ENCODE assay signal across 4 fruit fly cellular contexts in the genomic region with DNA sequence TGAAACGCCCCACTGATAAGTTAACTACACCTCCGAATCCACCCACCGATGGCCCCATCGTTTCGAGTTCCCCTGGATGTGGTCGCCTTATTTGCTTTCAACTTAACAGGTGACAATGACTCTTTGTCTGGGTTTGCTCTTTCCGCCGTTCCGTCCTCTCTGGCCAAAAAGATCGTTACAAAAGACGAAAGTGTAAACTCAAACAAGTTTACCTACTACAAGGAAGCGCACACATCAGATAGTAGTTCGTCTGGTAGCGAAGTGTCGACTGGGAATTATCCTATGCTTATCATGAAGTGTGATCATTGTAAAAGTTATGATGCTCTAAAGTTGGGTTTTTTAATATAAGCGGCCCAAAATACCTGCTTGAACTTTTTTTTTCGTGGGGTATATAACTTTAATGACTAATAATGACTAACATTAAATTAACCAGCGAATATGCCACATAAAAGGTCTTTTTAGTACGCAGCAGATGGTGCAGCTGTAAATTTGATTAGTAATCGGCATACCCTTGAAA.
A peak's percentile ranks its signal among the peaks of the same experiment; 100 is the strongest.
TF ChIP-seq lines count a peak whose summit lies in the region.

No protein-coding gene starts in this region.

TF ChIP-seq in whole organism, adult, 20 proteins besides CTCF, POLR2A, EP300 and RAD21 (continued from another document):
- TF ChIP-seq CG7045 (GFP tag; optimal IDR thresholded peaks at IDR 0.05; lab: Kevin White, UChicago) (peak; percentile 29), kay (GFP tag; lab: Kevin White, UChicago; ENCODE audit: borderline replicate concordance) (peak; percentile 63), cic (GFP tag; optimal IDR thresholded peaks at IDR 0.05; lab: Kevin White, UChicago) (peak; percentile 92)
TF ChIP-seq in whole organism, adult: peak in this region for 16.

TF ChIP-seq in whole organism, embryonic, 481 proteins besides CTCF, POLR2A, EP300 and RAD21 (continued from another document and continues in another):
- TF ChIP-seq CG18599 (GFP tag; optimal IDR thresholded peaks at IDR 0.05; lab: Kevin White, UChicago) (peak; percentile 51), ATbp (GFP tag; optimal IDR thresholded peaks at IDR 0.05; lab: Kevin White, UChicago) (peak; percentile 62), bigmax (GFP tag; optimal IDR thresholded peaks at IDR 0.05; lab: Kevin White, UChicago) (no peak), CG17186 (GFP tag; optimal IDR thresholded peaks at IDR 0.05; lab: Kevin White, UChicago) (no peak), CG30403 (GFP tag; optimal IDR thresholded peaks at IDR 0.05; lab: Kevin White, UChicago) (peak; percentile 7), CG12942 (GFP tag; optimal IDR thresholded peaks at IDR 0.05; lab: Kevin White, UChicago) (no peak), CG9727 (GFP tag; optimal IDR thresholded peaks at IDR 0.05; lab: Kevin White, UChicago) (peak; percentile 23), CG10274 (GFP tag; optimal IDR thresholded peaks at IDR 0.05; lab: Kevin White, UChicago) (no peak), CG14965 (GFP tag; optimal IDR thresholded peaks at IDR 0.05; lab: Kevin White, UChicago; ENCODE audit: borderline replicate concordance) (no peak), kni (GFP tag; optimal IDR thresholded peaks at IDR 0.05; lab: Kevin White, UChicago) (peak; percentile 28), CG7839 (tag; optimal IDR thresholded peaks at IDR 0.05; lab: Kevin White, UChicago) (peak; percentile 7), CG18476 (GFP tag; optimal IDR thresholded peaks at IDR 0.05; lab: Kevin White, UChicago) (peak; percentile 15), CG1832 (GFP tag; optimal IDR thresholded peaks at IDR 0.05; lab: Kevin White, UChicago) (no peak), CG9215 (GFP tag; IDR thresholded peaks at IDR 0.05; lab: Robert Waterston, UW) (no peak), H15 (GFP tag; IDR thresholded peaks at IDR 0.05; lab: Robert Waterston, UW) (no peak), Xrp1 (GFP tag; IDR thresholded peaks at IDR 0.05; lab: Robert Waterston, UW) (peak; percentile 43; the same call in 1 of the 2 replicates), CG7786 (GFP tag; optimal IDR thresholded peaks at IDR 0.05; lab: Kevin White, UChicago) (no peak), CG12155 (GFP tag; optimal IDR thresholded peaks at IDR 0.05; lab: Kevin White, UChicago) (peak; percentile 2), wek (GFP tag; optimal IDR thresholded peaks at IDR 0.05; lab: Kevin White, UChicago) (peak; percentile 37), NfI (GFP tag; optimal IDR thresholded peaks at IDR 0.05; lab: Kevin White, UChicago) (peak; percentile 24), BtbVII (GFP tag; optimal IDR thresholded peaks at IDR 0.05; lab: Kevin White, UChicago) (peak; percentile 33), CG2120 (GFP tag; optimal IDR thresholded peaks at IDR 0.05; lab: Kevin White, UChicago) (peak; percentile 7), Dad (GFP tag; optimal IDR thresholded peaks at IDR 0.05; lab: Kevin White, UChicago) (peak; percentile 15), CG12104 (GFP tag; optimal IDR thresholded peaks at IDR 0.05; lab: Kevin White, UChicago) (no peak), nmo (GFP tag; optimal IDR thresholded peaks at IDR 0.05; lab: Kevin White, UChicago) (peak; percentile 16), CG1024 (GFP tag; IDR thresholded peaks at IDR 0.05; lab: Robert Waterston, UW) (no peak), CG4617 (GFP tag; optimal IDR thresholded peaks at IDR 0.05; lab: Kevin White, UChicago; ENCODE audit: borderline replicate concordance) (no peak), bbx (GFP tag; IDR thresholded peaks at IDR 0.05; lab: Robert Waterston, UW; ENCODE audit: partially characterized antibody) (no peak), CG15269 (tag; optimal IDR thresholded peaks at IDR 0.05; lab: Kevin White, UChicago) (peak; percentile 2), bsh (GFP tag; optimal IDR thresholded peaks at IDR 0.05; lab: Kevin White, UChicago) (peak; percentile 12 to 21), exex (tag; optimal IDR thresholded peaks at IDR 0.05; lab: Kevin White, UChicago) (no peak), Sox100B (GFP tag; optimal IDR thresholded peaks at IDR 0.05; lab: Kevin White, UChicago) (peak; percentile 35), Fer3 (tag; optimal IDR thresholded peaks at IDR 0.05; lab: Kevin White, UChicago) (no peak), D19B (GFP tag; optimal IDR thresholded peaks at IDR 0.05; lab: Kevin White, UChicago) (peak; percentile 87), hbn (GFP tag; IDR thresholded peaks at IDR 0.05; lab: Robert Waterston, UW; ENCODE audit: partially characterized antibody) (no peak), tx (GFP tag; optimal IDR thresholded peaks at IDR 0.05; lab: Kevin White, UChicago) (peak; percentile 5), trh (GFP tag; optimal IDR thresholded peaks at IDR 0.05; lab: Kevin White, UChicago) (no peak), lilli (GFP tag; optimal IDR thresholded peaks at IDR 0.05; lab: Kevin White, UChicago) (peak; percentile 12), CG1603 (tag; optimal IDR thresholded peaks at IDR 0.05; lab: Kevin White, UChicago) (peak; percentile 5), row (GFP tag; IDR thresholded peaks at IDR 0.05; lab: Robert Waterston, UW) (peak; percentile 74)

TF ChIP-seq in whole organism, prepupa, 60 proteins besides CTCF, POLR2A, EP300 and RAD21 (continued from another document):
- peak; percentile 32 for TF ChIP-seq net (GFP tag; optimal IDR thresholded peaks at IDR 0.05; lab: Kevin White, UChicago)
- peak; percentile 32 for TF ChIP-seq CG1621 (tag; optimal IDR thresholded peaks at IDR 0.05; lab: Kevin White, UChicago)
- TF ChIP-seq CG10669 (GFP tag; optimal IDR thresholded peaks at IDR 0.05; lab: Kevin White, UChicago) = peak; percentile 37
- TF ChIP-seq Hr38 (GFP tag; optimal IDR thresholded peaks at IDR 0.05; lab: Kevin White, UChicago) = no peak
- peak; percentile 77 for TF ChIP-seq CG32006 (GFP tag; optimal IDR thresholded peaks at IDR 0.05; lab: Kevin White, UChicago)
- TF ChIP-seq CG15336 (GFP tag; IDR thresholded peaks at IDR 0.05; lab: Robert Waterston, UW) = peak; percentile 55; the same call in 1 of the 2 replicates
- TF ChIP-seq CG6792 (GFP tag; optimal IDR thresholded peaks at IDR 0.05; lab: Kevin White, UChicago) = peak; percentile 9
- peak; percentile 79 for TF ChIP-seq fkh (GFP tag; optimal IDR thresholded peaks at IDR 0.05; lab: Kevin White, UChicago)
- TF ChIP-seq Eip78C (GFP tag; lab: Kevin White, UChicago) = peak; percentile 82
- TF ChIP-seq cyc (GFP tag; optimal IDR thresholded peaks at IDR 0.05; lab: Kevin White, UChicago) = no peak
- TF ChIP-seq Hr39 (GFP tag; optimal IDR thresholded peaks at IDR 0.05; lab: Kevin White, UChicago) = peak; percentile 45
- peak; percentile 40 for TF ChIP-seq CG8632 (GFP tag; optimal IDR thresholded peaks at IDR 0.05; lab: Kevin White, UChicago)
- no peak for TF ChIP-seq CG6854 (GFP tag; optimal IDR thresholded peaks at IDR 0.05; lab: Kevin White, UChicago)
- TF ChIP-seq dsx (GFP tag; optimal IDR thresholded peaks at IDR 0.05; lab: Kevin White, UChicago; ENCODE audit: poor library complexity, severe bottlenecking) = peak; percentile 11
- peak; percentile 26 for TF ChIP-seq Ets96B (tag; optimal IDR thresholded peaks at IDR 0.05; lab: Kevin White, UChicago)
- TF ChIP-seq CG31627 (GFP tag; optimal IDR thresholded peaks at IDR 0.05; lab: Kevin White, UChicago) = peak; percentile 18
- peak; percentile 23 to 45 for TF ChIP-seq ss (GFP tag; optimal IDR thresholded peaks at IDR 0.05; lab: Kevin White, UChicago)
- peak; percentile 43 for TF ChIP-seq Lpt (GFP tag; optimal IDR thresholded peaks at IDR 0.05; lab: Kevin White, UChicago)
- peak; percentile 40 for TF ChIP-seq CG9139 (GFP tag; optimal IDR thresholded peaks at IDR 0.05; lab: Kevin White, UChicago)
- peak; percentile 49 for TF ChIP-seq OdsH (GFP tag; optimal IDR thresholded peaks at IDR 0.05; lab: Kevin White, UChicago)
- no peak for TF ChIP-seq svp (GFP tag; lab: Kevin White, UChicago)
- TF ChIP-seq Sox14 (GFP tag; optimal IDR thresholded peaks at IDR 0.05; lab: Kevin White, UChicago) = peak; percentile 65
- no peak for TF ChIP-seq fd59A (GFP tag; optimal IDR thresholded peaks at IDR 0.05; lab: Kevin White, UChicago)
- peak; percentile 28 for TF ChIP-seq achi (GFP tag; optimal IDR thresholded peaks at IDR 0.05; lab: Kevin White, UChicago)
- TF ChIP-seq Sox15 (GFP tag; optimal IDR thresholded peaks at IDR 0.05; lab: Kevin White, UChicago) = no peak
- TF ChIP-seq CG4318 (GFP tag; optimal IDR thresholded peaks at IDR 0.05; lab: Kevin White, UChicago) = peak; percentile 27
- no peak for TF ChIP-seq spab (GFP tag; optimal IDR thresholded peaks at IDR 0.05; lab: Kevin White, UChicago)
- peak; percentile 33 for TF ChIP-seq CG16779 (tag; optimal IDR thresholded peaks at IDR 0.05; lab: Kevin White, UChicago)
- peak; percentile 14 for TF ChIP-seq Eip75B (GFP tag; optimal IDR thresholded peaks at IDR 0.05; lab: Kevin White, UChicago)
- TF ChIP-seq CG11294 (GFP tag; IDR thresholded peaks at IDR 0.05; lab: Robert Waterston, UW) = no peak
- no peak for TF ChIP-seq CG11762 (GFP tag; optimal IDR thresholded peaks at IDR 0.05; lab: Kevin White, UChicago; ENCODE audit: insufficient read depth)
- TF ChIP-seq dac (GFP tag; optimal IDR thresholded peaks at IDR 0.05; lab: Kevin White, UChicago) = no peak
- peak; percentile 65 for TF ChIP-seq Hr4 (GFP tag; optimal IDR thresholded peaks at IDR 0.05; lab: Kevin White, UChicago)
- peak; percentile 29; the same call in 1 of the 3 replicates for TF ChIP-seq eg (GFP tag; IDR thresholded peaks at IDR 0.05; lab: Robert Waterston, UW)
- TF ChIP-seq esn (GFP tag; optimal IDR thresholded peaks at IDR 0.05; lab: Kevin White, UChicago) = peak; percentile 34
- peak; percentile 22 for TF ChIP-seq CG34406 (GFP tag; optimal IDR thresholded peaks at IDR 0.05; lab: Kevin White, UChicago)
- peak; percentile 57; the same call in 1 of the 3 replicates for TF ChIP-seq CG8119 (GFP tag; IDR thresholded peaks at IDR 0.05; lab: Robert Waterston, UW)

TF ChIP-seq in whole organism, pupa, 21 proteins besides CTCF, POLR2A, EP300 and RAD21 (continued from another document):
- peak; percentile 7 for TF ChIP-seq CG15710 (tag; optimal IDR thresholded peaks at IDR 0.05; lab: Kevin White, UChicago)
- TF ChIP-seq CG4496 (GFP tag; IDR thresholded peaks at IDR 0.05; lab: Robert Waterston, UW) = peak; percentile 21; the same call in 1 of the 3 replicates
